Worm (Caenorhabditis elegans): Measurements from ENCODE around the gene fbxa-89.

fbxa-89 gene

ce11 chrIII:12221452-12221851 is 14.5 kb upstream of the fbxa-89 start:
- TF ChIP-seq zfp-2 (tag; optimal IDR thresholded peaks at IDR 0.05) (no peak), pha-4 (GFP tag; IDR thresholded peaks at IDR 0.05) (no peak), pha-4 (tag; optimal IDR thresholded peaks at IDR 0.05) (no peak), gei-8 (GFP tag; optimal IDR thresholded peaks at IDR 0.05) (no peak), set-16 (GFP tag; IDR thresholded peaks at IDR 0.05) (no peak), hmg-1.1 (GFP tag; IDR thresholded peaks at IDR 0.05) (no peak), mxl-3 (GFP tag; optimal IDR thresholded peaks at IDR 0.05) (no peak), T26A8.4 (GFP tag; IDR thresholded peaks at IDR 0.05) (no peak), zip-11 (GFP tag; IDR thresholded peaks at IDR 0.05) (no peak), sdz-12 (GFP tag; optimal IDR thresholded peaks at IDR 0.05) (no peak), daf-8 (GFP tag; IDR thresholded peaks at IDR 0.05) (no peak)

ce11 chrIII:12223208-12223607 is 12.8 kb upstream of the fbxa-89 start:
- TF ChIP-seq cey-2 (tag; optimal IDR thresholded peaks at IDR 0.05; ENCODE audit: borderline replicate concordance, insufficient read depth): no peak
- TF ChIP-seq hif-1 (tag; optimal IDR thresholded peaks at IDR 0.05): no peak
- no peak for TF ChIP-seq lsy-2 (tag; optimal IDR thresholded peaks at IDR 0.05)
- TF ChIP-seq lin-38 (GFP tag; IDR thresholded peaks at IDR 0.05): peak; percentile 73
- TF ChIP-seq unc-62 (GFP tag; optimal IDR thresholded peaks at IDR 0.05 in 1 of 2): peak in 1 of 2 experiments; percentile 8
- TF ChIP-seq unc-62 (tag; optimal IDR thresholded peaks at IDR 0.05): no peak
- no peak for TF ChIP-seq lin-13 (GFP tag; optimal IDR thresholded peaks at IDR 0.05)
- TF ChIP-seq tag-97 (GFP tag; IDR thresholded peaks at IDR 0.05): no peak
- TF ChIP-seq Y75B8A.6 (GFP tag; IDR thresholded peaks at IDR 0.05): no peak
- no peak for TF ChIP-seq lir-3 (tag; optimal IDR thresholded peaks at IDR 0.05)
- no peak for TF ChIP-seq ceh-20 (GFP tag; IDR thresholded peaks at IDR 0.05)

- no peak for TF ChIP-seq lim-7 (GFP tag; IDR thresholded peaks at IDR 0.05)
- TF ChIP-seq F26F4.8 (GFP tag; conservative IDR thresholded peaks at IDR 0.05): no peak
- TF ChIP-seq unc-130 (GFP tag; optimal IDR thresholded peaks at IDR 0.05): peak; percentile 5
- TF ChIP-seq Y5F2A.4 (GFP tag; optimal IDR thresholded peaks at IDR 0.05): no peak
- TF ChIP-seq mxl-2 (GFP tag; conservative IDR thresholded peaks at IDR 0.05): no peak
- no peak for TF ChIP-seq Y48G9A.11 (GFP tag; IDR thresholded peaks at IDR 0.05)
- no peak for TF ChIP-seq nhr-42 (GFP tag; IDR thresholded peaks at IDR 0.05)
- peak; percentile 41 for TF ChIP-seq F49E8.2 (tag; optimal IDR thresholded peaks at IDR 0.05; ENCODE audit: borderline replicate concordance)
- TF ChIP-seq nhr-77 (tag; optimal IDR thresholded peaks at IDR 0.05): no peak
- no peak for TF ChIP-seq nhr-48 (tag; optimal IDR thresholded peaks at IDR 0.05)
- TF ChIP-seq aha-1 (tag): peak; percentile 21
- no peak for TF ChIP-seq duxl-1 (tag; optimal IDR thresholded peaks at IDR 0.05; ENCODE audit: poor library complexity)
- no peak for TF ChIP-seq ztf-7 (tag; optimal IDR thresholded peaks at IDR 0.05)
- no peak for TF ChIP-seq skn-1 (tag; optimal IDR thresholded peaks at IDR 0.05)
- no peak for TF ChIP-seq gei-8 (GFP tag; optimal IDR thresholded peaks at IDR 0.05)
- TF ChIP-seq mes-2 (tag; optimal IDR thresholded peaks at IDR 0.05; ENCODE audit: poor library complexity, severe bottlenecking): peak; percentile 1
- 0 out of 2 replicates have a peak, but pooled peaks have one; percentile 42 for TF ChIP-seq snpc-1.2 (GFP tag; IDR thresholded peaks at IDR 0.05)
- TF ChIP-seq unc-62 (GFP tag; optimal IDR thresholded peaks at IDR 0.05 in 1 of 2): no peak
- TF ChIP-seq unc-62 (tag; optimal IDR thresholded peaks at IDR 0.05): no peak
- TF ChIP-seq pqm-1 (tag; optimal IDR thresholded peaks at IDR 0.05): no peak
- TF ChIP-seq nhr-41 (GFP tag; IDR thresholded peaks at IDR 0.05): no peak
- TF ChIP-seq lin-38 (GFP tag; IDR thresholded peaks at IDR 0.05): peak; percentile 84
- TF ChIP-seq F10B5.3 (tag; optimal IDR thresholded peaks at IDR 0.05): no peak
- no peak for TF ChIP-seq R02D3.7 (tag; optimal IDR thresholded peaks at IDR 0.05)
- no peak for TF ChIP-seq spr-3 (GFP tag; optimal IDR thresholded peaks at IDR 0.05)
Measured at ce11 chrIII:12225234-12225633, 10.8 kb upstream of the fbxa-89 start, which contains the start of gene gmn-1. Gene gmn-1, minus strand, starts transcription at chrIII:12225331.
